Worm (Caenorhabditis elegans): Measurements from ENCODE around the gene ZC449.2.

DNA sequence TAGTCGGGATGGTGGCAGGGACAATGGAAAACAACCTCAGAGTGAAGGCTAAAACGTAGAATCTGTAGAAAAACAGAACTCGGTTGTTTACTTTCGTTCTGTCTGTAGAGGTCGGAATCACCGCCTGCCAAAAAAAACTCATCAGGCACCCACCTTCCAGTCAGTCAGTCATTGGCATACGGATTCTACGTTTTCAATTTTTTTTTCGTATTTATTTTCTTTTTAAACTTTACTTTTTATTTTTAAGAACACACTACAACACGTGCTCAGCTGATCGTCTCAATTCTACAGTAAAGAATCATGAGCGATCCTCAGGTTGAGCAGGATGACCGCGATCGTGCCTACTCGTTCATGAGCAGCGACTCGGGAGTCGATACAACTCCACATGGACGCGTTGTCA lies 44.6 kb upstream of the ZC449.2 start, which contains the start of gene lfi-1:
- TF ChIP-seq nhr-12 (tag; optimal IDR thresholded peaks at IDR 0.05) (no peak), unc-39 (tag; optimal IDR thresholded peaks at IDR 0.05) (no peak), eor-1 (tag; optimal IDR thresholded peaks at IDR 0.05) (no peak), ama-1 (optimal IDR thresholded peaks at IDR 0.05) (no peak), aly-2 (tag; optimal IDR thresholded peaks at IDR 0.05) (no peak)

All from whole organism, L3 larva.